Fruit fly (Drosophila melanogaster) whole organism, embryonic: ENCODE data around the gene Ant2.

Source experiments
- BEAF-32 ChIP-seq: fragments of 200-800 bp; sonication (Bioruptor generic); optimal IDR thresholded peaks from 3 replicates; lab custom pipeline; 2017; ENCODE audit warnings: missing biosample characterization, missing genetic modification characterization, mild to moderate bottlenecking, moderate library complexity, missing genetic modification reagents
- Bdp1 ChIP-seq: fragments of 200-800 bp; sonication (Bioruptor generic); optimal IDR thresholded peaks from 3 replicates; lab custom pipeline; 2016; ENCODE audit warnings: missing biosample characterization, missing genetic modification characterization
- CG11093 ChIP-seq: fragments of 200-800 bp; sonication (Bioruptor generic); IDR thresholded peaks from 3 replicates; pipeline ENCODE4 v1.3.6; 2022; ENCODE audit warnings: missing biosample characterization, missing genetic modification characterization
- CG12104 ChIP-seq: fragments of 200-800 bp; sonication (Bioruptor generic); optimal IDR thresholded peaks from 3 replicates; lab custom pipeline; 2016; ENCODE audit warnings: missing biosample characterization, missing genetic modification characterization
- CG13287 ChIP-seq: fragments of 200-800 bp; sonication (Bioruptor generic); IDR thresholded peaks from 2 replicates; pipeline ENCODE4 v1.3.6; 2022; ENCODE audit warnings: missing biosample characterization, missing genetic modification characterization; ENCODE audit not compliant: partially characterized antibody
- CG14860 ChIP-seq: fragments of 200-800 bp; sonication (Bioruptor generic); IDR thresholded peaks from 3 replicates; pipeline ENCODE4 v1.3.6; 2022; ENCODE audit warnings: missing biosample characterization, missing genetic modification characterization; ENCODE audit not compliant: partially characterized antibody
- CG15514 ChIP-seq: fragments of 200-800 bp; sonication (Bioruptor generic); optimal IDR thresholded peaks from 3 replicates; lab custom pipeline; 2017; ENCODE audit warnings: missing biosample characterization, missing genetic modification characterization, mild to moderate bottlenecking, moderate library complexity, missing genetic modification reagents
- CG16813 ChIP-seq: fragments of 200-800 bp; sonication (Bioruptor generic); IDR thresholded peaks from 3 replicates; pipeline ENCODE4 v1.3.6; 2022; ENCODE audit warnings: missing biosample characterization, missing genetic modification characterization; ENCODE audit not compliant: partially characterized antibody
- CG17359 ChIP-seq: fragments of 200-800 bp; sonication (Bioruptor generic); optimal IDR thresholded peaks from 3 replicates; lab custom pipeline; 2018; ENCODE audit warnings: missing biosample characterization, mild to moderate bottlenecking, missing genetic modification characterization, moderate library complexity
- CG17385 ChIP-seq: fragments of 200-800 bp; sonication (Bioruptor generic); optimal IDR thresholded peaks from 3 replicates; lab custom pipeline; 2018; ENCODE audit warnings: missing biosample characterization, mild to moderate bottlenecking, missing genetic modification characterization
- CG18262 ChIP-seq: fragments of 200-800 bp; optimal IDR thresholded peaks from 3 replicates; lab custom pipeline; 2019; ENCODE audit warnings: missing biosample characterization, mild to moderate bottlenecking, missing genetic modification characterization, moderate library complexity
- CG18599 ChIP-seq: fragments of 200-800 bp; sonication (Bioruptor generic); optimal IDR thresholded peaks from 3 replicates; lab custom pipeline; 2017; ENCODE audit warnings: missing biosample characterization, missing genetic modification characterization, mild to moderate bottlenecking, moderate library complexity, missing genetic modification reagents
- CG2116 ChIP-seq: fragments of 200-800 bp; sonication (Bioruptor generic); optimal IDR thresholded peaks from 3 replicates; lab custom pipeline; 2018; ENCODE audit warnings: missing biosample characterization, mild to moderate bottlenecking, missing genetic modification characterization
- CG31224 ChIP-seq: fragments of 200-800 bp; sonication (Bioruptor generic); IDR thresholded peaks from 2 replicates; pipeline ENCODE4 v1.3.6; 2022; ENCODE audit warnings: missing biosample characterization, missing genetic modification characterization
- CG8290 ChIP-seq, 3 experiments: fragments of 200-800 bp; sonication (Bioruptor generic); optimal IDR thresholded peaks; 2 replicates each; lab custom pipeline; 2016 to 2019; ENCODE audit warnings: missing biosample characterization in 3 of 3, missing genetic modification characterization in 3 of 3, mild to moderate bottlenecking in 2 of 3, moderate library complexity in 1 of 3
- CG8924 ChIP-seq: fragments of 200-800 bp; optimal IDR thresholded peaks from 3 replicates; lab custom pipeline; 2019; ENCODE audit warnings: missing biosample characterization, mild to moderate bottlenecking, missing genetic modification characterization, moderate library complexity
- CG9437 ChIP-seq: fragments of 200-800 bp; sonication (Bioruptor generic); optimal IDR thresholded peaks from 2 replicates; lab custom pipeline; 2018; ENCODE audit warnings: missing biosample characterization, mild to moderate bottlenecking, missing genetic modification characterization
- Dll ChIP-seq: fragments of 200-800 bp; sonication (Bioruptor generic); IDR thresholded peaks from 4 replicates; pipeline ENCODE4 v1.3.6; 2022; ENCODE audit warnings: missing biosample characterization, missing genetic modification characterization; ENCODE audit not compliant: partially characterized antibody
- Dref ChIP-seq: fragments of 200-800 bp; sonication (Bioruptor generic); IDR thresholded peaks from 2 replicates; pipeline ENCODE4 v1.3.6; 2022; ENCODE audit warnings: missing biosample characterization, missing genetic modification characterization
- Ets65A ChIP-seq: fragments of 200-800 bp; sonication (Bioruptor generic); peaks from one replicate; lab custom pipeline; 2016; ENCODE audit warnings: missing biosample characterization, missing genetic modification characterization
- HLH4C ChIP-seq: fragments of 200-800 bp; sonication (Bioruptor generic); IDR thresholded peaks from 3 replicates; pipeline ENCODE4 v1.3.6; 2022; ENCODE audit warnings: missing biosample characterization, missing genetic modification characterization; ENCODE audit not compliant: partially characterized antibody
- Med ChIP-seq: fragments of 200-800 bp; sonication (Bioruptor generic); peaks from one replicate; lab custom pipeline; 2016; ENCODE audit warnings: missing biosample characterization, missing genetic modification characterization, mild to moderate bottlenecking, inconsistent platforms, moderate library complexity
- Oaz ChIP-seq: fragments of 200-800 bp; sonication (Bioruptor generic); IDR thresholded peaks from 2 replicates; pipeline ENCODE4 v1.3.6; 2022; ENCODE audit warnings: missing biosample characterization, missing genetic modification characterization
- Opbp ChIP-seq: fragments of 200-800 bp; sonication (Bioruptor generic); IDR thresholded peaks from 3 replicates; pipeline ENCODE4 v1.3.6; 2022; ENCODE audit warnings: missing biosample characterization, missing genetic modification characterization; ENCODE audit not compliant: partially characterized antibody
- Rx ChIP-seq: fragments of 200-800 bp; sonication (Bioruptor generic); IDR thresholded peaks from 2 replicates; pipeline ENCODE4 v1.3.6; 2022; ENCODE audit warnings: missing biosample characterization, missing genetic modification characterization
- Scr ChIP-seq: fragments of 200-800 bp; sonication (Bioruptor generic); IDR thresholded peaks from 2 replicates; pipeline ENCODE4 v1.3.6; 2022; ENCODE audit warnings: missing biosample characterization, missing genetic modification characterization; ENCODE audit not compliant: partially characterized antibody
- Sry-δ ChIP-seq: fragments of 200-800 bp; sonication (Bioruptor generic); optimal IDR thresholded peaks from 2 replicates; lab custom pipeline; 2016; ENCODE audit warnings: missing biosample characterization, missing genetic modification characterization
- ash1 ChIP-seq: fragments of 200-800 bp; sonication (Bioruptor generic); optimal IDR thresholded peaks from 2 replicates; lab custom pipeline; 2018; ENCODE audit warnings: missing biosample characterization, mild to moderate bottlenecking, missing genetic modification characterization
- bab2 ChIP-seq: fragments of 200-800 bp; sonication (Bioruptor generic); optimal IDR thresholded peaks from 2 replicates; lab custom pipeline; 2016; ENCODE audit warnings: missing biosample characterization, missing genetic modification characterization
- bsh ChIP-seq, 2 experiments: fragments of 200-800 bp; sonication (Bioruptor generic); optimal IDR thresholded peaks; 2 replicates each; lab custom pipeline; 2017 to 2018; ENCODE audit warnings: mild to moderate bottlenecking in 2 of 2, missing biosample characterization in 2 of 2, missing genetic modification characterization in 2 of 2, moderate library complexity in 1 of 2
- crol ChIP-seq: fragments of 200-800 bp; sonication (Bioruptor generic); IDR thresholded peaks from 2 replicates; pipeline ENCODE4 v1.3.6; 2022; ENCODE audit warnings: missing biosample characterization, missing genetic modification characterization
- gcm2 ChIP-seq: fragments of 200-800 bp; sonication (Bioruptor generic); optimal IDR thresholded peaks from 2 replicates; lab custom pipeline; 2016; ENCODE audit warnings: missing biosample characterization, missing genetic modification characterization
- hb ChIP-seq: fragments of 200-800 bp; sonication (Bioruptor generic); IDR thresholded peaks from 3 replicates; pipeline ENCODE4 v1.3.6; 2022; ENCODE audit warnings: missing biosample characterization, missing genetic modification characterization; ENCODE audit not compliant: partially characterized antibody
- kah ChIP-seq: fragments of 200-800 bp; sonication (Bioruptor generic); optimal IDR thresholded peaks from 2 replicates; lab custom pipeline; 2018; ENCODE audit warnings: missing biosample characterization, mild to moderate bottlenecking, missing genetic modification characterization
- klu ChIP-seq: fragments of 200-800 bp; sonication (Bioruptor generic); IDR thresholded peaks from 2 replicates; pipeline ENCODE4 v1.3.6; 2022; ENCODE audit warnings: missing biosample characterization, missing genetic modification characterization
- knrl ChIP-seq: fragments of 200-800 bp; sonication (Bioruptor generic); IDR thresholded peaks from 3 replicates; pipeline ENCODE4 v1.3.6; 2022; ENCODE audit warnings: missing biosample characterization, missing genetic modification characterization; ENCODE audit not compliant: partially characterized antibody
- nerfin-2 ChIP-seq: fragments of 200-800 bp; sonication (Bioruptor generic); IDR thresholded peaks from 2 replicates; pipeline ENCODE4 v1.3.6; 2022; ENCODE audit warnings: missing biosample characterization, missing genetic modification characterization; ENCODE audit not compliant: partially characterized antibody
- nom ChIP-seq: fragments of 200-800 bp; sonication (Bioruptor generic); optimal IDR thresholded peaks from 2 replicates; lab custom pipeline; 2017; ENCODE audit warnings: missing biosample characterization, missing genetic modification characterization, mild to moderate bottlenecking, moderate library complexity, missing genetic modification reagents
- prd ChIP-seq, 3 experiments: fragments of >200 bp in 2 of 3; fragments of 200-800 bp in 1 of 3; sonication (Bioruptor generic) in 1 of 3; optimal IDR thresholded peaks in 2 of 3; IDR thresholded peaks in 1 of 3; 2 replicates in 2 of 3; 3 replicates in 1 of 3; pipeline versions ENCODE4 v1.3.6 to Lab custom; 2017 to 2022; ENCODE audit warnings: missing biosample characterization in 1 of 3, missing genetic modification characterization in 1 of 3
- pum ChIP-seq: fragments of 200-800 bp; sonication (Bioruptor generic); optimal IDR thresholded peaks from 2 replicates; lab custom pipeline; 2016; ENCODE audit warnings: missing biosample characterization, missing genetic modification characterization
- sens ChIP-seq: fragments of 200-800 bp; sonication (Bioruptor generic); peaks from one replicate; lab custom pipeline; 2016; ENCODE audit warnings: missing biosample characterization, missing genetic modification characterization
- tna ChIP-seq: fragments of 200-800 bp; sonication (Bioruptor generic); IDR thresholded peaks from 2 replicates; pipeline ENCODE4 v1.3.6; 2022; ENCODE audit warnings: missing biosample characterization, missing genetic modification characterization; ENCODE audit not compliant: partially characterized antibody
- trh ChIP-seq: fragments of 200-800 bp; sonication (Bioruptor generic); optimal IDR thresholded peaks from 2 replicates; lab custom pipeline; 2016; ENCODE audit warnings: missing biosample characterization, missing genetic modification characterization
- unc-4 ChIP-seq: fragments of 200-800 bp; sonication (Bioruptor generic); IDR thresholded peaks from 2 replicates; pipeline ENCODE4 v1.3.6; 2022; ENCODE audit warnings: missing biosample characterization, missing genetic modification characterization; ENCODE audit not compliant: partially characterized antibody
- vnd ChIP-seq: fragments of 200-800 bp; sonication (Bioruptor generic); IDR thresholded peaks from 3 replicates; pipeline ENCODE4 v1.3.6; 2022; ENCODE audit warnings: missing biosample characterization, missing genetic modification characterization; ENCODE audit not compliant: partially characterized antibody
- wor ChIP-seq: fragments of 200-800 bp; sonication (Bioruptor generic); IDR thresholded peaks from 2 replicates; pipeline ENCODE4 v1.3.6; 2022; ENCODE audit warnings: missing biosample characterization, missing genetic modification characterization
- z ChIP-seq: fragments of 200-800 bp; sonication (Bioruptor generic); IDR thresholded peaks from 3 replicates; pipeline ENCODE4 v1.3.6; 2022; ENCODE audit warnings: missing biosample characterization, missing genetic modification characterization
- zen ChIP-seq: fragments of 200-800 bp; sonication (Bioruptor generic); optimal IDR thresholded peaks from 3 replicates; lab custom pipeline; 2018; ENCODE audit warnings: missing biosample characterization, mild to moderate bottlenecking, missing genetic modification characterization, moderate library complexity

The Ant2 gene

dm6 chrX:10751777-10752176, 34.9 kb downstream of the Ant2 start:
- peak; percentile 60 for TF ChIP-seq Scr (GFP tag; lab: Robert Waterston, UW)
- peak; percentile 45; the same call in 2 of the 3 replicates for TF ChIP-seq vnd
- TF ChIP-seq CG8290 (GFP tag; optimal IDR thresholded peaks at IDR 0.05; lab: Kevin White, UChicago) = peak; percentile 80
- peak in 1 of 2 experiments; percentile 1 for TF ChIP-seq CG8290 (tag; optimal IDR thresholded peaks at IDR 0.05; lab: Kevin White, UChicago)
- no peak for TF ChIP-seq Oaz
- peak; percentile 29 for TF ChIP-seq Sry-δ
- TF ChIP-seq nerfin-2 (GFP tag; lab: Robert Waterston, UW) = peak; percentile 64
- peak; percentile 19; the same call in 1 of the 2 replicates for TF ChIP-seq CG13287 (GFP tag; lab: Robert Waterston, UW)
- peak; percentile 33; the same call in 1 of the 3 replicates for TF ChIP-seq knrl (GFP tag; lab: Robert Waterston, UW)
- peak; percentile 46 for TF ChIP-seq Ets65A
- TF ChIP-seq klu (GFP tag; lab: Robert Waterston, UW) = no peak
- TF ChIP-seq zen (tag; lab: Kevin White, UChicago) = peak; percentile 11
- TF ChIP-seq CG18262 (tag; lab: Kevin White, UChicago) = no peak
- TF ChIP-seq CG16813 (GFP tag; lab: Robert Waterston, UW) = peak; percentile 63
- peak; percentile 36; the same call in 1 of the 2 replicates for TF ChIP-seq Dref (GFP tag; lab: Robert Waterston, UW)
- TF ChIP-seq CG2116 (GFP tag; lab: Kevin White, UChicago) = peak; percentile 48
- no peak for TF ChIP-seq CG17359 (tag; lab: Kevin White, UChicago)
- peak; percentile 58 for TF ChIP-seq CG14860 (GFP tag; lab: Robert Waterston, UW)
- TF ChIP-seq HLH4C (GFP tag; lab: Robert Waterston, UW) = peak; percentile 64
- no peak for TF ChIP-seq nom (GFP tag; lab: Kevin White, UChicago)
- peak; percentile 36; the same call in 1 of the 2 replicates for TF ChIP-seq unc-4 (GFP tag; lab: Robert Waterston, UW)
- TF ChIP-seq tna (GFP tag; lab: Robert Waterston, UW) = 0 out of 2 replicates have a peak, but pooled peaks have one; percentile 35
- TF ChIP-seq BEAF-32 = peak; percentile 42
- TF ChIP-seq Bdp1 = no peak
- peak; percentile 47; the same call in 1 of the 3 replicates for TF ChIP-seq hb (GFP tag; lab: Robert Waterston, UW)
- peak; percentile 54; the same call in 2 of the 4 replicates for TF ChIP-seq Dll (GFP tag; lab: Robert Waterston, UW)
- TF ChIP-seq Opbp = peak; percentile 15; the same call in 1 of the 3 replicates

dm6 chrX:10750676-10751075, 36.0 kb downstream of the Ant2 start:
- no peak for TF ChIP-seq ash1 (GFP tag; lab: Kevin White, UChicago)
- TF ChIP-seq CG11093 (GFP tag; lab: Robert Waterston, UW) = no peak
- TF ChIP-seq kah = no peak
- no peak for TF ChIP-seq wor (GFP tag; lab: Robert Waterston, UW)
- no peak for TF ChIP-seq CG15514 (GFP tag; lab: Kevin White, UChicago)
- TF ChIP-seq Med (GFP tag; lab: Kevin White, UChicago) = peak; percentile 17
- TF ChIP-seq Bdp1 = no peak
- no peak for TF ChIP-seq z (GFP tag; lab: Robert Waterston, UW)
- peak in 1 of 2 experiments; percentile 10 for TF ChIP-seq bsh (GFP tag; optimal IDR thresholded peaks at IDR 0.05; lab: Kevin White, UChicago)
- TF ChIP-seq crol = no peak
- no peak for TF ChIP-seq CG17385
- TF ChIP-seq CG9437 (GFP tag; lab: Kevin White, UChicago) = no peak
- no peak for TF ChIP-seq trh (GFP tag; lab: Kevin White, UChicago)
- no peak for TF ChIP-seq CG8924 (tag; lab: Kevin White, UChicago)
- TF ChIP-seq bab2 (GFP tag; lab: Kevin White, UChicago) = no peak
- TF ChIP-seq pum = no peak
- TF ChIP-seq Rx (GFP tag; lab: Robert Waterston, UW) = no peak
- TF ChIP-seq CG31224 (GFP tag; lab: Robert Waterston, UW) = no peak
- TF ChIP-seq CG12104 (GFP tag; lab: Kevin White, UChicago) = no peak
- peak; percentile 22 for TF ChIP-seq CG18599 (GFP tag; lab: Kevin White, UChicago)
- no peak for TF ChIP-seq gcm2 (GFP tag; lab: Kevin White, UChicago)
- TF ChIP-seq sens = peak; percentile 75
- TF ChIP-seq prd (optimal IDR thresholded peaks at IDR 0.05; lab: Kevin White, UChicago) = no peak
- peak; percentile 55; the same call in 2 of the 3 replicates for TF ChIP-seq prd (GFP tag; IDR thresholded peaks at IDR 0.05; lab: Robert Waterston, UW)
